Fruit fly (Drosophila melanogaster): Measurements from ENCODE around the gene CG3708.
A peak's percentile ranks its signal among the peaks of the same experiment; 100 is the strongest.

Gene CG3708

dm6 chrX:908763-909497 lies 21.0 kb downstream of the CG3708 start:
- TF ChIP-seq psq (GFP tag; optimal IDR thresholded peaks at IDR 0.05) (peak; percentile 49), Myc (optimal IDR thresholded peaks at IDR 0.05) (no peak), Abd-B (GFP tag; optimal IDR thresholded peaks at IDR 0.05) (no peak), h (GFP tag; optimal IDR thresholded peaks at IDR 0.05) (no peak)

DNA sequence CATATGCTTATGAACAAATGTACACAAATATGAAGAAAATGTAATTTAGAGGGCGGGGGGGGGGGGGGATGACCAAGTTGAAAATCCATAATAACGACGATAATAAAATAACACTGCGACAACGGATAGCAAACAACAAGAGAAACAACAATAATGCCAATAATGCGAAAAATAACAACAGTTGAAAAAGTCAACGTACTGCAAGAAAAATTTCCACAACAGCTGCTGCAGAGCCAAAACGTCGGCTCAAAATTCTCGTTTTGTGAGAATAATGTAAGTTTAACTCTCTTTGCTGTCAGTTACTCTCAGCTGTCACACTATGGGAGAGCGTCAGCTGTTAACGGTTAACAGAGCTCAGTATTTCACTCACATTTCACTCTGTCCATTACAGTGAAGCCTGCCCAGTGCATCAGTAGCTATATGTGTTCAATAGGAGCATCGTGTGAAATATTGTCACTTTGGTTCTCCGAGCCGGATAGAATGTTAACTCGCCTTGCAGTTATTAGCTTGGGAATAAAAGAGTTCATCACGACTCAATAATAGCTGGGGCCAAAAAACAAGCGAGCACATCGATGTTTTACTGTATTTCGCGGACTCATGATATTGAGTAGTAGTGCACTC lies 29.1 kb downstream of the CG3708 start:
- TF ChIP-seq HLH106 (tag; optimal IDR thresholded peaks at IDR 0.05), result peak; percentile 93
- TF ChIP-seq Vsx2 (GFP tag; optimal IDR thresholded peaks at IDR 0.05; ENCODE audit: partially characterized antibody), result no peak
- TF ChIP-seq Rel (GFP tag; optimal IDR thresholded peaks at IDR 0.05), result no peak
- peak; percentile 66 for TF ChIP-seq Rel (tag; optimal IDR thresholded peaks at IDR 0.05)
- TF ChIP-seq CrebA (GFP tag; optimal IDR thresholded peaks at IDR 0.05; ENCODE audit: borderline replicate concordance), result peak; percentile 55
- TF ChIP-seq jim (GFP tag; optimal IDR thresholded peaks at IDR 0.05), result no peak
- TF ChIP-seq GATAd (GFP tag; optimal IDR thresholded peaks at IDR 0.05), result no peak
- no peak for TF ChIP-seq lola (GFP tag; optimal IDR thresholded peaks at IDR 0.05)
- peak; percentile 69 for TF ChIP-seq sage (GFP tag; optimal IDR thresholded peaks at IDR 0.05)
- peak; percentile 84 for TF ChIP-seq Hnf4 (GFP tag; optimal IDR thresholded peaks at IDR 0.05)
- TF ChIP-seq Myc (optimal IDR thresholded peaks at IDR 0.05), result no peak
- no peak for TF ChIP-seq Hr83 (GFP tag; optimal IDR thresholded peaks at IDR 0.05; ENCODE audit: poor library complexity, severe bottlenecking)
- peak; percentile 93 for TF ChIP-seq h (GFP tag; optimal IDR thresholded peaks at IDR 0.05)
- TF ChIP-seq Dfd (GFP tag; optimal IDR thresholded peaks at IDR 0.05), result no peak
- no peak for TF ChIP-seq Hr78 (GFP tag; optimal IDR thresholded peaks at IDR 0.05)
- TF ChIP-seq foxo (GFP tag; optimal IDR thresholded peaks at IDR 0.05), result peak; percentile 32 to 91
- TF ChIP-seq Mio (GFP tag; optimal IDR thresholded peaks at IDR 0.05), result peak; percentile 50
- no peak for TF ChIP-seq N (GFP tag; optimal IDR thresholded peaks at IDR 0.05)
- TF ChIP-seq ey (GFP tag; optimal IDR thresholded peaks at IDR 0.05), result peak; percentile 94
- TF ChIP-seq pan (optimal IDR thresholded peaks at IDR 0.05), result no peak
- peak; percentile 92 for TF ChIP-seq br (GFP tag; optimal IDR thresholded peaks at IDR 0.05)
- no peak for TF ChIP-seq usp (GFP tag; optimal IDR thresholded peaks at IDR 0.05)
- TF ChIP-seq dl (GFP tag; optimal IDR thresholded peaks at IDR 0.05; ENCODE audit: insufficient read depth in 1 of 2, partially characterized antibody in 2 of 2), result peak in 1 of 2 experiments; percentile 38
- TF ChIP-seq brk (GFP tag; optimal IDR thresholded peaks at IDR 0.05), result peak; percentile 30
- peak; percentile 95 for TF ChIP-seq woc (GFP tag; optimal IDR thresholded peaks at IDR 0.05)
- TF ChIP-seq CG32264 (GFP tag; optimal IDR thresholded peaks at IDR 0.05), result peak; percentile 68
- TF ChIP-seq Dif (GFP tag; optimal IDR thresholded peaks at IDR 0.05; ENCODE audit: partially characterized antibody), result no peak
- peak; percentile 50 for TF ChIP-seq sv (GFP tag; optimal IDR thresholded peaks at IDR 0.05)
- peak; percentile 82 for TF ChIP-seq tai (GFP tag; optimal IDR thresholded peaks at IDR 0.05)
- peak; percentile 92 for TF ChIP-seq fru (GFP tag; optimal IDR thresholded peaks at IDR 0.05)
- TF ChIP-seq Jra (GFP tag; optimal IDR thresholded peaks at IDR 0.05), result peak; percentile 11
- peak; percentile 88 for TF ChIP-seq Sp1 (GFP tag; optimal IDR thresholded peaks at IDR 0.05)
- peak; percentile 81 for TF ChIP-seq psq (GFP tag; optimal IDR thresholded peaks at IDR 0.05)
- peak; percentile 89 for TF ChIP-seq OdsH (GFP tag; optimal IDR thresholded peaks at IDR 0.05)
- TF ChIP-seq dsf (GFP tag; optimal IDR thresholded peaks at IDR 0.05; ENCODE audit: borderline replicate concordance), result no peak
- no peak for TF ChIP-seq Abd-B (GFP tag; optimal IDR thresholded peaks at IDR 0.05)
- peak; percentile 85 for TF ChIP-seq dmrt93B (GFP tag; optimal IDR thresholded peaks at IDR 0.05)
- TF ChIP-seq CG9705 (GFP tag; optimal IDR thresholded peaks at IDR 0.05), result peak; percentile 82
- peak; percentile 88 for TF ChIP-seq rgr (GFP tag; optimal IDR thresholded peaks at IDR 0.05)
